Worm (Caenorhabditis elegans) whole organism, dauer: Measurements from ENCODE around the gene cct-3.

ENCODE experiments used
- unc-62 ChIP-seq: sonication (generic microtip); optimal IDR thresholded peaks from 2 replicates; lab custom pipeline; 2017; ENCODE audit warnings: missing biosample characterization, missing genetic modification reagents, missing genetic modification characterization

cct-3 gene

ce11 chrII:2284703-2285102 is 51.4 kb downstream of the cct-3 start:
- no peak for TF ChIP-seq unc-62 (GFP tag; lab: Kevin White, UChicago)

ce11 chrII:2288798-2289197 is 55.5 kb downstream of the cct-3 start, which contains the start of the genes K09F6.10 and K09F6.13:
Gene K09F6.10 (minus strand): TSS chrII:2288883.
Gene K09F6.13 (plus strand): TSS chrII:2289114.
- no peak for TF ChIP-seq unc-62 (GFP tag; lab: Kevin White, UChicago)

- TF ChIP-seq unc-62 (GFP tag; lab: Kevin White, UChicago) = no peak
Measured at ce11 chrII:2289441-2289840, 56.1 kb downstream of the cct-3 start.

ce11 chrII:2292027-2292426 is 58.7 kb downstream of the cct-3 start, which contains the start of gene K09F6.7:
Gene K09F6.7 (minus strand): TSS chrII:2292127.
- no peak for TF ChIP-seq unc-62 (GFP tag; lab: Kevin White, UChicago)

ce11 chrII:2292549-2292948 is 59.2 kb downstream of the cct-3 start:
- TF ChIP-seq unc-62 (GFP tag; lab: Kevin White, UChicago) = no peak
